Worm (Caenorhabditis elegans) whole organism, L4/young adult: ENCODE results near the gene H04D03.6.
"Not testable (repeated sequence)": the region's sequence is repeated elsewhere in the genome, so short reads cannot be mapped to it uniquely, and the experiment has no call there.

Experiments used
- W03F9.2 ChIP-seq: fragments of 150-350 bp; optimal IDR thresholded peaks from 2 replicates; lab custom pipeline; 2014; ENCODE audit warnings: missing biosample characterization, missing genetic modification characterization
- dao-5 ChIP-seq: sonication (generic microtip); optimal IDR thresholded peaks from 2 replicates; lab custom pipeline; 2016; ENCODE audit warnings: missing genotype, missing genetic modification characterization, moderate library complexity, missing compliant biosample characterization
- him-1 ChIP-seq: sonication (generic microtip); optimal IDR thresholded peaks from 2 replicates; lab custom pipeline; 2016; ENCODE audit warnings: missing genotype, missing genetic modification reagents, missing genetic modification characterization, missing compliant biosample characterization

The H04D03.6 gene

ce11 chrIII:10438780-10439179 is at the start of gene H04D03.6:
TSS of gene H04D03.6 (minus strand) at chrIII:10438880.
- TF ChIP-seq him-1, W03F9.2, dao-5: not testable (repeated sequence)

ce11 chrIII:10488052-10488451 is 49.4 kb upstream of the H04D03.6 start, which contains the start of gene ptr-25:
TSS of gene ptr-25 (plus strand) at chrIII:10488124.
- TF ChIP-seq dao-5 = no peak
- TF ChIP-seq W03F9.2 = no peak

ce11 chrIII:10486455-10486854 is 47.8 kb upstream of the H04D03.6 start:
- TF ChIP-seq him-1 = no peak
- no peak for TF ChIP-seq dao-5
- no peak for TF ChIP-seq W03F9.2

DNA sequence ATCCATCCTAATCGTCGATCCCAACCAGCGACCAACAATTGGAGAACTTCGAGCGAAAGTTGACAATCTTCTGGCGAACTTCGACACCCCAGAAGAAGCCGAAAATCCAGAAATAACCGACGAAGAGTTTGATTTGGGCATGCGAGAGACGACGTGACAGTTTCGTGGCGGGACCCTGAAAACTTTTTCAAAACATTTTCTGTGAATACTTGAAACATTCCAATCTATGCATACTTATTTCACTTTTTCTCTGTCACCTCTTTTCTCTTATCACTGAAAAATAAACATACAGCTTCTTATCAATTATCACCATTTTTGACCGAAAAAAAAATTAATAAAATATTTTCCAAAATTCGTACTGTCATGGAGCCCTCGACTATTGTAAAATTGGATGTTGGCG is 43.3 kb upstream of the H04D03.6 start, which contains the start of gene D2045.8:
Gene D2045.8 (plus strand): TSS at position 301 of the 400 bp plus-strand sequence.
- no peak for TF ChIP-seq W03F9.2
- no peak for TF ChIP-seq dao-5
- no peak for TF ChIP-seq him-1

ce11 chrIII:10481497-10481896 is 42.8 kb upstream of the H04D03.6 start:
- TF ChIP-seq W03F9.2 = no peak
- TF ChIP-seq him-1 = no peak
- no peak for TF ChIP-seq dao-5

DNA sequence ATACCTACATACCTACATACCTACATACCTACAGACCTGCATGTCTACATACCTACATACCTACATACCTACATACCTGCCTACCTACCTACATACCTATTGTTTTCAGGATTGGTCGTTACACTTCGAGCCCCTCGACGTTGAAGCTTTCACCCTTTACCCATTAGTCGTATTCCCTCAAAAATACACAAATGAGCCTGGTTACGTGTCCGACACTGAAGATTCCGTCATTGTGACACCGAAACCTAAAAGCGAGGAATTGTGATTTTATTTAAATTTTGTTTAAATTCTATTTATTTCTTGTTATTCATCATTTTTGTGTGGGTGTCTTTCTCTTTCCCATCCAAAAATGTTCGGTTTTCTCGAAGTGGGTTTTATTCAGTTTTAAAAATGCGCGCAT is 40.5 kb upstream of the H04D03.6 start, which contains the start of gene D2045.7:
Gene D2045.7 (plus strand): TSS at position 301 of the 400 bp plus-strand sequence.
- TF ChIP-seq him-1 (no peak), W03F9.2 (no peak), dao-5 (no peak)

DNA sequence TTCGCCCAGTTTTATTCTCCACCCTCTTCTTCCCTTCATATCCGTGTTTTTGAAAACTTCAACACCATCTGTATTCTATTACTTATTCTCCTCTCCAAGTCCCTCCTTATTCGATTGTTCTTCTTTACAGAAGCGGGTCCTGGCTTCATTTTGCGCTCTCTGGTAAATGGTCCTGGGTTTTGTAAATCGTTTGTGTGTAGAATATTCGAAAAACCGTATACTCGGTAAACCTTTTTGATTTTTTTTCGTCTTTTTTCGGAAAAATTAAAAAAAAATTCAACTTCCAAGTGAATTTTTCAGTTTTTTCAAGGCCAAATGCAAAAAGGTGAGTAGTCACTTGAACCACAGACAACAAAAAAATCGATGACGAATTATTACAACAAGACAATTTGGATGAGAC is 36.3 kb upstream of the H04D03.6 start, which contains the start of gene D2045.9:
Gene D2045.9 (plus strand): TSS at position 301 of the 400 bp plus-strand sequence.
- TF ChIP-seq him-1 (no peak), dao-5 (no peak), W03F9.2 (no peak)

- no peak for TF ChIP-seq W03F9.2
- no peak for TF ChIP-seq dao-5
- no peak for TF ChIP-seq him-1
Measured at ce11 chrIII:10470927-10471326, 32.2 kb upstream of the H04D03.6 start, which contains the start of gene cul-1. TSS of gene cul-1 (plus strand) at chrIII:10471237.

DNA sequence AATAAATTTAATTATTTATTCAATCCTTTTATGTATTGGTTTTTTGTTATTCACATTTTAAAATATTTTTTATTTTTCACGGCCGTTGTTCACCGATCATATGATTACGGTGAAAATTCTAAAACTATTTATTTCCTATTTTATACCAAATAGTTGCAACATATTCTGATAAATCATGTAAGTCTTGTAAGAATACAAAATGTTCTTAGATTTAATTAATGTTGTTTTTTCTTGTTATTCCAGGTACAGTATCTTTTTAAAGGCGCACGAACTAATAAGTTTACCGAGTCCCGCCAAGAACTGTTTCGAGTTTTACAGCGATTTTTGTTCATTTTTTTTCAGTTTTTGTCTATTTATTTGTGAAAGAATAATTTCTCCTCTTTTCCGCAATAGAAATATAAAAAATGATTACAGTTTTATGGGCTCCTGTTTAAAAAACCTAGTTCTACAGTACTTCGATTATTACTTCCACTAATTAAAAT is 30.9 kb upstream of the H04D03.6 start, which contains the start of gene D2045.5:
Gene D2045.5 (minus strand): TSS at position 51 of the 482 bp plus-strand sequence.
- TF ChIP-seq him-1 (no peak), W03F9.2 (peak; percentile 2), dao-5 (no peak)

DNA sequence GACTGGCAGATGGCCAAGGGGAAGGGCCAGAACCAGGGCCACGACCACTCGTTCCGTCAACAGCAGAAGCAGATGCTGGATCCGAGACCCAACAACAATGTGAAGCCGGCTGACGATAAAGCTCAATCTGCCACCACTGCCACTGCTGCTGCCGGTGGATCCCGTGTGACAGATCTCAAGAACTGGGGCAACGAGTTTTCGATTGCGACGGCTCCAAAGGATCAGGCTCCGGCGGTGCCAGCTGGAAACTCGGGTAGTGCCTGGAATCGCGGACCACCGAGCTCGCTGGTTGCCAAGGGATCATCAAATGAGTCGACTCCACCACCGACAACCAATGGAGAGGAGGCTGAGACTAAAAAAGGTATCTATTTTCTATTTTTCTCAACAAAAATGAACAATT is 25.8 kb upstream of the H04D03.6 start:
- no peak for TF ChIP-seq dao-5
- no peak for TF ChIP-seq him-1
- no peak for TF ChIP-seq W03F9.2

- TF ChIP-seq W03F9.2 (peak; percentile 7), dao-5 (no peak), him-1 (no peak)
Measured at ce11 chrIII:10463653-10464052, 25.0 kb upstream of the H04D03.6 start.

DNA sequence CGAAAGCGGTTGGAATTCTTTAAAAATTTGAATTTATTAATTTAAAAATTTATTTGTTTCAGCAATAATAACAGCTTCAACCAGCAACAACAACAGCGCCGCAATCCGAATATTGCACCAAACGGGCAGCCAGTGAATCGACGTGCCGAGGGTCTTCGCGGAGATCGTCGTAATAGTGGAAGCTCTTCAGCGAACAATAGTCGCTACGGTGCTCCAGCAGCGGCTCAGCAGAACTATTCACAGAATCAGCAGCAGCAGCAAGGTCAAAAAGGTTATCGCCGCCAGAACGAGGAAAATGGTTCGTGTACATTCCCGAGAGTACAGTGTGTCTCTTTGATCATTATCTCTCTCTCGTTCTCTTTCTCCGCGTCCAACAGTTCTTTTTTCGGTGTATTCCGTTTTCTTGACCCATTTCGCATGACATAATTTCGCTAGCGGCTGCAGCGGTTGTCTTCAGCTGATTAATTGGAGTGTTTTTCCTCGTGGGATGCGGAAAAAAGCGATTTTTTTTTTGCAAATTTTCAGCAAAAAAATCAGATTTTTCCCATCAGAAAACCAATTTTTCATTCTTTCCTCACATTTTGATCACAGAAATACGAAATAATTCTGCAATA is 24.4 kb upstream of the H04D03.6 start:
- TF ChIP-seq dao-5 (no peak), him-1 (no peak), W03F9.2 (no peak)

- TF ChIP-seq W03F9.2 = peak; percentile 84
- peak; percentile 35 for TF ChIP-seq him-1
- TF ChIP-seq dao-5 = peak; percentile 74
Measured at ce11 chrIII:10461164-10461546, 22.5 kb upstream of the H04D03.6 start, which contains the start of gene atx-2. TSS of gene atx-2 (plus strand) at chrIII:10461389.

ce11 chrIII:10460427-10461163 is 21.9 kb upstream of the H04D03.6 start, which contains the start of gene ecps-1:
TSS of gene ecps-1 (minus strand) at chrIII:10460551.
- TF ChIP-seq him-1 (peak; percentile 5), dao-5 (no peak), W03F9.2 (peak; percentile 94)

DNA sequence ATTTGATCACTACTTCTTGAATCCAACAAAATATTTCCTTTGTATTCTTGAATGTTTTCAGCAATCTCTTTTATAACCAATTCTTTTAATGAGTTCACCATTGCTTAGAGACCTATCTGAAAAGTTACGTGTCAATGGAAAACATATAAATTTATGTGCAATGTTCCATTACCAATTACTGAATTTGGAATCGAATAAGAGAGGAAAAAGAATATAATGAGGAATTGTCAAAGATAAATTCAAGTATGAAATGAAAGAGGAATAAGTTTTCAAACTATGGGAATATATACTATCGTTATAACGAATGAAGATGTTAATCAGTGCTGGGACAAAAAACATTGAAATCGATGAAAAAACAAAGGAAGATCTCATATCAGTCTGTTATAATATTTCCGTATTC is 12.3 kb upstream of the H04D03.6 start, which contains the start of gene H04D03.4:
Gene H04D03.4 (minus strand): TSS at position 101 of the 400 bp plus-strand sequence.
- no peak for TF ChIP-seq him-1
- no peak for TF ChIP-seq W03F9.2
- no peak for TF ChIP-seq dao-5

DNA sequence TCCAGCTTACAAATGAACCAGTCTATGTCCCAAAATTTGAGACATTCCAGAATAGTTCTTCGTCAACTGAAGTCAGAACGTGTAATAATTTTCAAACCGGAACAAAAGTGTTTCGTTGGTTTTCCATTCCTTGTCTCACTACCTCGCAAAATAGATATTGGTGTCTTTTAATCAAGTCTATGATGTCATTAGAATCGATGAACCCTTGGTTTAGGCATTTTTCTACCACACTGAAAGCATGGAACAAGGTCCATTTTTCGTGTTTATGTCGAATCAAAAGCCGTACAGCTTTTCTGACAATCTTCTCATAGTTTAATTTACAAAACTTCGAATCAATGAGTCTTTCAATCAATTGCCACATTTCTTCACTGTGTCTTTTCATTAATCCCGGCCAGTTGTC is 8.1 kb upstream of the H04D03.6 start, which contains the start of gene H04D03.7:
Gene H04D03.7 (minus strand): TSS at position 101 of the 400 bp plus-strand sequence.
- TF ChIP-seq W03F9.2 (no peak), him-1 (no peak), dao-5 (no peak)
